Worm (Caenorhabditis elegans) whole organism, young adult: ENCODE results near the gene F52E10.4.

ENCODE experiments used
- F23B12.7 ChIP-seq: sonication (generic microtip); optimal IDR thresholded peaks from 2 replicates; lab custom pipeline; 2017; ENCODE audit warnings: missing genetic modification characterization, mild to moderate bottlenecking, missing compliant biosample characterization, antibody characterized with exemption, moderate library complexity; ENCODE audit not compliant: insufficient read depth
- F37B4.10 ChIP-seq: fragments of 200-800 bp; sonication (Bioruptor generic); IDR thresholded peaks from 2 replicates; pipeline ENCODE4 v1.3.6; 2022; ENCODE audit warnings: missing genetic modification characterization, missing compliant biosample characterization
- F39B2.1 ChIP-seq: fragments of 200-800 bp; sonication (Bioruptor generic); IDR thresholded peaks from 2 replicates; pipeline ENCODE4 v1.3.6; 2022; ENCODE audit warnings: missing genetic modification reagents, missing genetic modification characterization, missing compliant biosample characterization
- K12H6.12 ChIP-seq: fragments of 200-800 bp; sonication (Bioruptor generic); optimal IDR thresholded peaks from 2 replicates; lab custom pipeline; 2018; ENCODE audit warnings: mild to moderate bottlenecking, missing genetic modification characterization, missing compliant biosample characterization
- atf-7 ChIP-seq: sonication (generic microtip); optimal IDR thresholded peaks from 2 replicates; lab custom pipeline; 2017; ENCODE audit warnings: mild to moderate bottlenecking, missing genetic modification characterization, missing compliant biosample characterization
- ceh-100 ChIP-seq: fragments of 200-800 bp; sonication (Bioruptor generic); IDR thresholded peaks from 2 replicates; pipeline ENCODE4 v1.3.6; 2022; ENCODE audit warnings: missing genetic modification reagents, missing genetic modification characterization, missing compliant biosample characterization
- dpl-1 ChIP-seq: fragments of 150-350 bp; optimal IDR thresholded peaks from 2 replicates; lab custom pipeline; 2014; ENCODE audit warnings: missing biosample characterization, missing genetic modification reagents, missing genetic modification characterization
- egl-18 ChIP-seq: fragments of 200-800 bp; sonication (Bioruptor generic); IDR thresholded peaks from 2 replicates; pipeline ENCODE4 v1.3.6; 2022; ENCODE audit warnings: missing genetic modification reagents, missing genetic modification characterization, missing compliant biosample characterization
- nhr-179 ChIP-seq: sonication (generic microtip); optimal IDR thresholded peaks from 2 replicates; lab custom pipeline; 2016; ENCODE audit warnings: mild to moderate bottlenecking, missing genetic modification characterization, missing compliant biosample characterization
- rcor-1 ChIP-seq: fragments of 200-800 bp; sonication (Bioruptor generic); IDR thresholded peaks from 2 replicates; pipeline ENCODE4 v1.3.6; 2022; ENCODE audit warnings: missing genetic modification reagents, missing genetic modification characterization, missing compliant biosample characterization
- sea-2 ChIP-seq: fragments of 200-800 bp; sonication (Bioruptor generic); IDR thresholded peaks from 2 replicates; pipeline ENCODE4 v1.3.6; 2022; ENCODE audit warnings: missing genetic modification characterization, missing compliant biosample characterization
- snpc-4 ChIP-seq, 5 experiments: fragments of 150-350 bp in 1 of 5; sonication (generic microtip) in 4 of 5; optimal IDR thresholded peaks; 2 replicates each; lab custom pipeline; 2014 to 2018; ENCODE audit warnings: missing genetic modification characterization in 5 of 5, missing biosample characterization in 3 of 5, antibody characterized with exemption in 2 of 5, mild to moderate bottlenecking in 2 of 5, missing compliant biosample characterization in 2 of 5, missing genotype in 2 of 5, moderate library complexity in 2 of 5, missing genetic modification reagents in 1 of 5
- tbx-9 ChIP-seq: sonication (generic microtip); optimal IDR thresholded peaks from 2 replicates; lab custom pipeline; 2016; ENCODE audit warnings: borderline replicate concordance, missing genetic modification characterization, inconsistent platforms, missing compliant biosample characterization
- ztf-18 ChIP-seq: sonication (generic microtip); optimal IDR thresholded peaks from 2 replicates; lab custom pipeline; 2016; ENCODE audit warnings: missing genotype, mild to moderate bottlenecking, missing genetic modification characterization, missing compliant biosample characterization

ce11 chrX:16321327-16321726 lies 28.5 kb upstream of the F52E10.4 start:
- TF ChIP-seq sea-2 (GFP tag; lab: Robert Waterston, UW) = no peak
- no peak for TF ChIP-seq F39B2.1
- no peak for TF ChIP-seq F37B4.10
- no peak for TF ChIP-seq K12H6.12 (tag; lab: Kevin White, UChicago)
- TF ChIP-seq atf-7 = no peak
- TF ChIP-seq F23B12.7 (tag; lab: Kevin White, UChicago) = no peak
- TF ChIP-seq egl-18 = no peak
- no peak for TF ChIP-seq tbx-9 (tag; lab: Kevin White, UChicago)
- TF ChIP-seq ceh-100 (GFP tag; lab: Robert Waterston, UW) = no peak
- TF ChIP-seq rcor-1 (GFP tag; lab: Robert Waterston, UW) = no peak
- TF ChIP-seq nhr-179 (tag; lab: Kevin White, UChicago) = no peak
- no peak for TF ChIP-seq dpl-1 (GFP tag; lab: Kevin White, UChicago)
- no peak for TF ChIP-seq snpc-4 (GFP tag; optimal IDR thresholded peaks at IDR 0.05; lab: Kevin White, UChicago)
- TF ChIP-seq snpc-4 (tag; optimal IDR thresholded peaks at IDR 0.05; lab: Kevin White, UChicago) = no peak
- TF ChIP-seq ztf-18 (tag; lab: Kevin White, UChicago) = no peak
